Worm (Caenorhabditis elegans): Measurements from ENCODE around the gene C02F12.8.
A peak's percentile ranks its signal among the peaks of the same experiment; 100 is the strongest.

C02F12.8 gene

DNA sequence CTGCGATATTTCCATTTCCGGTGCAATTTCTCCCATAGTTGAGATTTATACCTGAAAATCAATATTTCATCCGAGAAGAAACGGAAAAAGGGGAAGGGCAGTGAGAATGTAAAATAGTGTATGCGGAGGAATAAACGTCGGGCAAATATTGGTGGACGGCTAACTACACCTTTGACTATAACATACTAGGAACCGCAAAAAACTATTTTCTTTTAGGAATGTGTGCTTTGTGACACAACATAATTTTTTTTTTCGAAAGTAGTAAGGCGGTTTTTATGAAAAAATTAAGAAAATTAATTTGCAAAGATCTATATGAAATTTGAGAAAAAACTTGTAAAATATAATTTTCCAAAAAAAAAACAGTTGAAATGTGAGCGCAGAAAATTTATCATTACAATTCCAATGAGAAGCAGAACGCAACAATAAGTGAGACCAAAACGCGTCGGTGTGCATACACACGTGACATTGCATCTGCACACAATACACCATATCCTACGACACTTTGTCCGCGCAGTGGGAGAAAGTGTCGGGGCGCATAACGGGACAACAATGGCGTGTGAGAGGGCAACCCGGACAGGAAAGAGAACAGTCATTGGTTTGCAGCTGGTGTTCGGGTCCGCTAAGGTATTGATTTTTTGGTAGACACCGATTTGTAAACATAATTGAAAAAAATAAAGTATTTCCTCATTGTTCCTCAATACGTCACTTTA is 42.8 kb downstream of the C02F12.8 start, which contains the start of the genes sax-1 and R11G1.2:
Gene sax-1 (minus strand): TSS at position 51 of the 710 bp plus-strand sequence.
Gene R11G1.2 (plus strand): TSS at position 515 of the 710 bp plus-strand sequence.
- TF ChIP-seq egl-13 (tag; optimal IDR thresholded peaks at IDR 0.05) (no peak), dsc-1 (tag; optimal IDR thresholded peaks at IDR 0.05) (peak; percentile 27), skn-1 (tag; optimal IDR thresholded peaks at IDR 0.05) (no peak), vab-15 (tag; optimal IDR thresholded peaks at IDR 0.05) (no peak), tbx-2 (tag; optimal IDR thresholded peaks at IDR 0.05) (peak; percentile 49), pag-3 (tag; optimal IDR thresholded peaks at IDR 0.05; ENCODE audit: borderline replicate concordance, insufficient read depth) (no peak), swsn-7 (tag; optimal IDR thresholded peaks at IDR 0.05) (peak; percentile 60), egl-27 (tag; optimal IDR thresholded peaks at IDR 0.05) (no peak), ceh-63 (GFP tag; optimal IDR thresholded peaks at IDR 0.05) (no peak), elt-3 (tag; optimal IDR thresholded peaks at IDR 0.05) (no peak), lin-35 (GFP tag; optimal IDR thresholded peaks at IDR 0.05) (peak; percentile 36 to 67), lsy-2 (tag; optimal IDR thresholded peaks at IDR 0.05) (peak; percentile 58 to 59), C16A3.4 (tag; optimal IDR thresholded peaks at IDR 0.05) (peak; percentile 35), efl-1 (optimal IDR thresholded peaks at IDR 0.05) (peak; percentile 29 to 45), efl-1 (GFP tag; optimal IDR thresholded peaks at IDR 0.05 in 1 of 2) (peak; percentile 20 to 93), sox-4 (tag; optimal IDR thresholded peaks at IDR 0.05) (no peak), irx-1 (tag; optimal IDR thresholded peaks at IDR 0.05) (peak; percentile 27), zip-4 (GFP tag; optimal IDR thresholded peaks at IDR 0.05) (no peak), nhr-90 (tag; optimal IDR thresholded peaks at IDR 0.05; ENCODE audit: poor library complexity) (peak; percentile 43), fkh-10 (GFP tag; optimal IDR thresholded peaks at IDR 0.05) (no peak), ztf-4 (tag; optimal IDR thresholded peaks at IDR 0.05) (no peak), hpl-2 (GFP tag; optimal IDR thresholded peaks at IDR 0.05) (no peak), nhr-84 (tag; optimal IDR thresholded peaks at IDR 0.05) (no peak), ceh-82 (tag; optimal IDR thresholded peaks at IDR 0.05) (peak in 2 of 3 experiments; percentile 1 to 53), nhr-76 (tag; optimal IDR thresholded peaks at IDR 0.05) (no peak), lin-39 (tag; optimal IDR thresholded peaks at IDR 0.05) (peak; percentile 3), nhr-19 (GFP tag; conservative IDR thresholded peaks at IDR 0.05) (peak; percentile 42; the same call in 1 of the 2 replicates), ets-5 (GFP tag; IDR thresholded peaks at IDR 0.05) (no peak), nhr-47 (tag; optimal IDR thresholded peaks at IDR 0.05) (peak; percentile 67), pqm-1 (tag; optimal IDR thresholded peaks at IDR 0.05) (no peak), nhr-28 (tag; optimal IDR thresholded peaks at IDR 0.05) (no peak), unc-62 (GFP tag; optimal IDR thresholded peaks at IDR 0.05) (no peak), jun-1 (tag; optimal IDR thresholded peaks at IDR 0.05) (no peak), isw-1 (GFP tag; IDR thresholded peaks at IDR 0.05) (peak; percentile 5; the same call in 1 of the 2 replicates), fkh-8 (tag; optimal IDR thresholded peaks at IDR 0.05) (peak; percentile 27), ztf-11 (tag; optimal IDR thresholded peaks at IDR 0.05) (peak in 1 of 2 experiments; percentile 40), mab-9 (GFP tag; IDR thresholded peaks at IDR 0.05) (no peak), C34B4.2 (tag; optimal IDR thresholded peaks at IDR 0.05) (no peak), fos-1 (tag; optimal IDR thresholded peaks at IDR 0.05) (no peak), elt-2 (tag; optimal IDR thresholded peaks at IDR 0.05) (peak; percentile 6), fkh-4 (tag; optimal IDR thresholded peaks at IDR 0.05; ENCODE audit: borderline replicate concordance) (no peak), mdl-1 (tag; optimal IDR thresholded peaks at IDR 0.05) (peak; percentile 49 to 87), nhr-20 (tag; optimal IDR thresholded peaks at IDR 0.05) (peak; percentile 62), aly-2 (tag; optimal IDR thresholded peaks at IDR 0.05) (no peak), unc-98 (GFP tag; IDR thresholded peaks at IDR 0.05) (no peak), ceh-8 (GFP tag; optimal IDR thresholded peaks at IDR 0.05) (no peak), unc-30 (tag; optimal IDR thresholded peaks at IDR 0.05) (no peak), lin-14 (GFP tag; optimal IDR thresholded peaks at IDR 0.05) (peak; percentile 78), snpc-4 (tag; optimal IDR thresholded peaks at IDR 0.05) (no peak), sup-37 (GFP tag; optimal IDR thresholded peaks at IDR 0.05) (no peak), sptf-1 (tag; optimal IDR thresholded peaks at IDR 0.05) (no peak), C04F5.9 (tag; optimal IDR thresholded peaks at IDR 0.05) (no peak)
